Worm (Caenorhabditis elegans) whole organism, L4 larva: Measurements from ENCODE around the gene F55C9.15.

Source experiments
- F26F4.8 ChIP-seq: fragments of 200-800 bp; sonication (Bioruptor generic); conservative IDR thresholded peaks from 2 replicates; pipeline ENCODE4 v1.3.6; 2022; ENCODE audit warnings: missing genetic modification characterization, missing compliant biosample characterization
- F44E2.7 ChIP-seq: fragments of 200-800 bp; sonication (Bioruptor generic); IDR thresholded peaks from 2 replicates; pipeline ENCODE4 v2.1.2; 2022; ENCODE audit warnings: missing genetic modification characterization, missing compliant biosample characterization
- F49E8.2 ChIP-seq: sonication (generic microtip); optimal IDR thresholded peaks from 2 replicates; lab custom pipeline; 2016; ENCODE audit warnings: missing compliant biosample characterization, mild to moderate bottlenecking, missing genetic modification characterization, borderline replicate concordance
- R02D3.7 ChIP-seq: fragments of 150-350 bp; sonication (generic microtip); optimal IDR thresholded peaks from 3 replicates; lab custom pipeline; 2014; ENCODE audit warnings: missing biosample characterization, missing genetic modification characterization
- T20F7.1 ChIP-seq: fragments of 200-800 bp; sonication (Bioruptor generic); optimal IDR thresholded peaks from 2 replicates; lab custom pipeline; 2018; ENCODE audit warnings: mild to moderate bottlenecking, missing genetic modification characterization, missing compliant biosample characterization
- aha-1 ChIP-seq: fragments of 150-350 bp; peaks from one replicate; lab custom pipeline; 2014; ENCODE audit warnings: missing biosample characterization, missing genetic modification characterization
- arid-1 ChIP-seq: fragments of 200-800 bp; sonication (Bioruptor generic); conservative IDR thresholded peaks from 2 replicates; pipeline ENCODE4 v1.3.6; 2022; ENCODE audit warnings: missing genetic modification reagents, missing genetic modification characterization, missing compliant biosample characterization
- ceh-28 ChIP-seq: fragments of 150-350 bp; optimal IDR thresholded peaks from 2 replicates; lab custom pipeline; 2014; ENCODE audit warnings: missing biosample characterization, missing genetic modification reagents, missing genetic modification characterization
- ceh-32 ChIP-seq: sonication (generic microtip); optimal IDR thresholded peaks from 2 replicates; lab custom pipeline; 2016; ENCODE audit warnings: mild to moderate bottlenecking, missing genetic modification characterization, missing compliant biosample characterization; ENCODE audit not compliant: poor library complexity
- dmd-8 ChIP-seq: fragments of 200-800 bp; sonication (Bioruptor generic); IDR thresholded peaks from 2 replicates; pipeline ENCODE4 v1.3.6; 2022; ENCODE audit warnings: missing genetic modification characterization, missing compliant biosample characterization
- dmd-9 ChIP-seq: fragments of 200-800 bp; sonication (Bioruptor generic); IDR thresholded peaks from 2 replicates; pipeline ENCODE4 v1.3.6; 2022; ENCODE audit warnings: missing genetic modification reagents, missing genetic modification characterization, missing compliant biosample characterization
- dpl-1 ChIP-seq: fragments of 150-350 bp; optimal IDR thresholded peaks from 2 replicates; lab custom pipeline; 2014; ENCODE audit warnings: missing biosample characterization, missing genetic modification reagents, missing genetic modification characterization
- dve-1 ChIP-seq: sonication (generic microtip); optimal IDR thresholded peaks from 2 replicates; lab custom pipeline; 2017; ENCODE audit warnings: antibody characterized with exemption, mild to moderate bottlenecking, missing genetic modification characterization, missing compliant biosample characterization; ENCODE audit not compliant: insufficient read depth
- egl-27 ChIP-seq: sonication (generic microtip); optimal IDR thresholded peaks from 3 replicates; lab custom pipeline; 2017; ENCODE audit warnings: missing biosample characterization, missing genetic modification reagents, missing genetic modification characterization
- egl-43 ChIP-seq: fragments of 200-800 bp; sonication (Bioruptor generic); IDR thresholded peaks from 2 replicates; pipeline ENCODE4 v1.3.6; 2022; ENCODE audit warnings: missing genetic modification reagents, missing genetic modification characterization, missing compliant biosample characterization
- hlh-11 ChIP-seq: fragments of 200-800 bp; sonication (Bioruptor generic); optimal IDR thresholded peaks from 2 replicates; lab custom pipeline; 2018; ENCODE audit warnings: mild to moderate bottlenecking, missing genetic modification characterization, missing compliant biosample characterization
- hlh-30 ChIP-seq: sonication (generic microtip); optimal IDR thresholded peaks from 2 replicates; lab custom pipeline; 2017; ENCODE audit warnings: antibody characterized with exemption, mild to moderate bottlenecking, missing genetic modification characterization, missing compliant biosample characterization; ENCODE audit not compliant: insufficient read depth
- lin-1 ChIP-seq: fragments of 200-800 bp; sonication (Bioruptor generic); IDR thresholded peaks from 2 replicates; pipeline ENCODE4 v1.3.6; 2022; ENCODE audit warnings: missing genetic modification reagents, missing genetic modification characterization, missing compliant biosample characterization
- lsy-2 ChIP-seq, 2 experiments: fragments of 150-350 bp in 1 of 2; sonication (generic microtip) in 1 of 2; optimal IDR thresholded peaks; 2 replicates each; lab custom pipeline; 2014 to 2017; ENCODE audit warnings: missing biosample characterization in 2 of 2, missing genetic modification characterization in 2 of 2
- madf-9 ChIP-seq: fragments of 200-800 bp; sonication (Bioruptor generic); conservative IDR thresholded peaks from 2 replicates; pipeline ENCODE4 v1.3.6; 2022; ENCODE audit warnings: missing genetic modification reagents, missing genetic modification characterization, missing compliant biosample characterization
- mxl-3 ChIP-seq: fragments of 200-800 bp; sonication (Bioruptor generic); optimal IDR thresholded peaks from 2 replicates; lab custom pipeline; 2018; ENCODE audit warnings: mild to moderate bottlenecking, missing genetic modification characterization, missing compliant biosample characterization
- nhr-10 ChIP-seq: fragments of 150-350 bp; optimal IDR thresholded peaks from 2 replicates; lab custom pipeline; 2014; ENCODE audit warnings: missing biosample characterization, missing genetic modification characterization
- nhr-237 ChIP-seq: sonication (generic microtip); optimal IDR thresholded peaks from 2 replicates; lab custom pipeline; 2017; ENCODE audit warnings: missing biosample characterization, missing genetic modification characterization
- nhr-41 ChIP-seq: fragments of 200-800 bp; sonication (Bioruptor generic); IDR thresholded peaks from 2 replicates; pipeline ENCODE4 v1.3.6; 2022; ENCODE audit warnings: missing genetic modification reagents, missing genetic modification characterization, missing compliant biosample characterization
- pha-4 ChIP-seq, 2 experiments: fragments of 150-350 bp in 1 of 2; fragments of 200-800 bp in 1 of 2; sonication (Bioruptor generic) in 1 of 2; IDR thresholded peaks in 1 of 2; optimal IDR thresholded peaks in 1 of 2; 2 replicates each; pipeline versions ENCODE4 v1.3.6 to Lab custom; 2014 to 2022; ENCODE audit warnings: missing genetic modification characterization in 2 of 2, missing genetic modification reagents in 2 of 2, missing biosample characterization in 1 of 2, missing compliant biosample characterization in 1 of 2
- saeg-2 ChIP-seq: fragments of 200-800 bp; sonication (Bioruptor generic); IDR thresholded peaks from 2 replicates; pipeline ENCODE4 v1.3.6; 2022; ENCODE audit warnings: missing genetic modification reagents, missing genetic modification characterization, missing compliant biosample characterization
- sdz-12 ChIP-seq: fragments of 200-800 bp; sonication (Bioruptor generic); optimal IDR thresholded peaks from 2 replicates; lab custom pipeline; 2018; ENCODE audit warnings: mild to moderate bottlenecking, missing genetic modification characterization, missing compliant biosample characterization
- set-16 ChIP-seq: fragments of 200-800 bp; sonication (Bioruptor generic); IDR thresholded peaks from 2 replicates; pipeline ENCODE4 v1.3.6; 2022; ENCODE audit warnings: missing genetic modification reagents, missing genetic modification characterization, missing compliant biosample characterization
- spr-1 ChIP-seq: sonication (generic microtip); optimal IDR thresholded peaks from 2 replicates; lab custom pipeline; 2016; ENCODE audit warnings: mild to moderate bottlenecking, missing genetic modification characterization, missing compliant biosample characterization
- zfp-2 ChIP-seq: sonication (generic microtip); optimal IDR thresholded peaks from 2 replicates; lab custom pipeline; 2016; ENCODE audit warnings: mild to moderate bottlenecking, missing genetic modification characterization, missing compliant biosample characterization
- zip-11 ChIP-seq: fragments of 200-800 bp; sonication (Bioruptor generic); IDR thresholded peaks from 2 replicates; pipeline ENCODE4 v1.3.6; 2022; ENCODE audit warnings: missing genetic modification characterization, missing compliant biosample characterization

F55C9.15 gene

DNA sequence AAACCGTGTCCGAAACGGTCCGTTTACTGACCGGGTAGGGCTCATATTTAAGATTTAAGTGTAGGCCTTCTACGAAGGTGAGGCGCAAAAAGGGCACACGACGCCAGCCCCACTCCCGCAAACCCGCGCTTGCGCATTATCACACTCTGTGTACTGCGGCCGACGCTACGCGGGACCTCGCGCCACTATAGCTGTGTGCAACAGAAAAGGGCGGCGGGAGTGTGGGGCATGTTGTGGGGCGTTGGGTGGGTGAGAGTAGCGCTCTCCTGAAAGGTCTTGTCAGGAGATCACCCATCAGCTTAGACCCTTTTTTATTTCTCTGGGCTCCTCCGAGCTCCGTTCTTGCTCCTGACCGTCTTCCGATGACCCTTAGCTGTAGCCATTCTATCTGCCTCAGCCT, 1.3 kb upstream of the F55C9.15 start:
- TF ChIP-seq set-16 (GFP tag; lab: Robert Waterston, UW) (peak; percentile 69), zfp-2 (no peak), aha-1 (tag; lab: Kevin White, UChicago) (peak; percentile 45)

DNA sequence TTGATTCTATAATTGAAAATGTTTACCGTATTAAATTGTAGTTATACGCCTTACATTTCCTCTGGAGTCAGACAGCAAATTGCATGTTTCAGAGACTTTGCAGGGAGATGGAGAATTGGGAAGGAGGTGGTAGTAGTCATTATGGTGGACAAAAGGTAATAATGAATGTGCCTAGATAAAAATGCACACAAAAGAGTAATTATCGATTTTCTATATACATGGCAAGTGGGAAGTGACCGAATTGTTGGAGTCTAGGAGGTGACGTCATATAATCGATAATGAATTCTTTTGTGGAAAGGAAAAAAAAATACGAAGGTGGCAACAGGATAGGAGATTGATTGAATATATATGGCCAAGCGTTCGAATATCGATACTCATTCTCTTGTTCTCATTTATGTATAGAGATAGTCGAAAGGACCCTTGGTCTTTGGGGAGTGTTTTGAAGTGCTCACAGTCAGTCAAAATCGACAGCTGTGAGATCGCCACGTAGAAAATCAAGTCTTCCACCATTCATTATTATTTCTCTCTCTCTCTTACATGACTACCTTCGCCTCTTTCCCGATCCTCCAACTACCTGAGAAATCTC, 3.1 kb downstream of the F55C9.15 start, which contains the start of the genes fbxb-63 and fbxb-61:
TSS of gene fbxb-63 (minus strand) at position 142 of the 586 bp plus-strand sequence.
TSS of gene fbxb-61 (plus strand) at position 536 of the 586 bp plus-strand sequence.
- TF ChIP-seq sdz-12 (GFP tag; lab: Kevin White, UChicago) (no peak), aha-1 (tag; lab: Kevin White, UChicago) (peak; percentile 58), dpl-1 (GFP tag; lab: Kevin White, UChicago) (no peak), ceh-28 (peak; percentile 25)
- TF ChIP-seq, all 104 proteins: peak for 2

DNA sequence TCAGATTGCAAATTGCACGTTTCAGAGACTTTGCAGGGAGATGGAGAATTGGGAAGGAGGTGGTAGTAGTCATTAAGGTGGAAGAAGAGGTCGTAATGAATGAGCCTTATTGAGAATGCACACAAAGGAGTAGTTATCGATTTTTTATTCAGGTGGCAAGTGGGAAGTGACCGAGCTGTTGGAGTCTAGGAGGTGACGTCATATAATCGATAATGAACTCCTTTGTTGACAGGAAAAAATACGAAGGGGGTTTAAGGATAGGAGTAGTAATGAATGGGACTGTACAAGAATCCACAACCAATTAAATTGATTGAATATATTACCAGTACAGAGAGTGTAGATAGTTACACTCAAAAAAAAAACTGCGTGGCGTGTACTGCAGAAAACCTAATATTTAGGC, 4.9 kb downstream of the F55C9.15 start, which contains the start of gene fbxb-62:
TSS of gene fbxb-62 (minus strand) at position 101 of the 400 bp plus-strand sequence.
- no peak for TF ChIP-seq egl-43 (GFP tag; lab: Robert Waterston, UW)
- no peak for TF ChIP-seq madf-9
- TF ChIP-seq hlh-11 (tag; lab: Kevin White, UChicago): no peak
- TF ChIP-seq nhr-10 (tag; lab: Kevin White, UChicago): no peak
- TF ChIP-seq zip-11 (GFP tag; lab: Robert Waterston, UW): no peak
- TF ChIP-seq F49E8.2 (tag; lab: Kevin White, UChicago): no peak
- TF ChIP-seq mxl-3 (GFP tag; lab: Kevin White, UChicago): no peak
- no peak for TF ChIP-seq saeg-2 (GFP tag; lab: Robert Waterston, UW)
- TF ChIP-seq egl-27: no peak
- no peak for TF ChIP-seq dmd-9 (GFP tag; lab: Robert Waterston, UW)
- no peak for TF ChIP-seq dve-1 (tag; lab: Kevin White, UChicago)

DNA sequence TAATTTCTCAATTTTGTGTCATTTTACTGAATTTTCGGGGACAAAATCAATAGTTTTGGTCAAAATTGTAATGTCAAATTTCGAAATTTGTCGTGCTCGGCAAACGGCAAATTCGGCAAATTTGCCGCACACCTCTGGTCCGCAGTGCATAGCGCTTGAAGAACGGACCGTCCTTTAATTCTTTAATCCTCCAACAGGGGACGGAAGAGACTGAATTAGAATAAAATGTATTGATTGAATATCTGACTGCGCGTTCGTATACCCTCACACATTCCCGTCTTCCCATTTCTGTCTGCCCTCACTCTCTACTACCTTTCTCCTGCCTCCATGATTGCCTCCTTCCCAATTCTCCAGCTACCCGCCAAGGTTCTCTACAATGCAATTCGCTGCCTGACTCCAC, 7.5 kb downstream of the F55C9.15 start, which contains the start of gene F55C9.14:
TSS of gene F55C9.14 (plus strand) at position 301 of the 400 bp plus-strand sequence.
- no peak for TF ChIP-seq T20F7.1 (GFP tag; lab: Kevin White, UChicago)
- no peak for TF ChIP-seq F44E2.7 (GFP tag; lab: Robert Waterston, UW)
- TF ChIP-seq hlh-30 (tag; lab: Kevin White, UChicago): no peak
- no peak for TF ChIP-seq F49E8.2 (tag; lab: Kevin White, UChicago)
- TF ChIP-seq lsy-2 (tag; optimal IDR thresholded peaks at IDR 0.05; lab: Kevin White, UChicago): no peak
- TF ChIP-seq madf-9: no peak
- TF ChIP-seq lin-1 (GFP tag; lab: Robert Waterston, UW): no peak
- no peak for TF ChIP-seq dmd-8 (GFP tag; lab: Robert Waterston, UW)
- TF ChIP-seq pha-4 (GFP tag; IDR thresholded peaks at IDR 0.05; lab: Robert Waterston, UW): no peak
- TF ChIP-seq pha-4 (tag; optimal IDR thresholded peaks at IDR 0.05; lab: Kevin White, UChicago): no peak
- TF ChIP-seq ceh-32 (tag; lab: Kevin White, UChicago): no peak
- TF ChIP-seq F26F4.8 (GFP tag; lab: Robert Waterston, UW): no peak
- TF ChIP-seq R02D3.7 (tag; lab: Kevin White, UChicago): no peak
- no peak for TF ChIP-seq nhr-237
- TF ChIP-seq egl-43 (GFP tag; lab: Robert Waterston, UW): no peak
- TF ChIP-seq arid-1 (GFP tag; lab: Robert Waterston, UW): no peak
- no peak for TF ChIP-seq spr-1 (tag; lab: Kevin White, UChicago)
- TF ChIP-seq ceh-28: no peak
- TF ChIP-seq saeg-2 (GFP tag; lab: Robert Waterston, UW): no peak

DNA sequence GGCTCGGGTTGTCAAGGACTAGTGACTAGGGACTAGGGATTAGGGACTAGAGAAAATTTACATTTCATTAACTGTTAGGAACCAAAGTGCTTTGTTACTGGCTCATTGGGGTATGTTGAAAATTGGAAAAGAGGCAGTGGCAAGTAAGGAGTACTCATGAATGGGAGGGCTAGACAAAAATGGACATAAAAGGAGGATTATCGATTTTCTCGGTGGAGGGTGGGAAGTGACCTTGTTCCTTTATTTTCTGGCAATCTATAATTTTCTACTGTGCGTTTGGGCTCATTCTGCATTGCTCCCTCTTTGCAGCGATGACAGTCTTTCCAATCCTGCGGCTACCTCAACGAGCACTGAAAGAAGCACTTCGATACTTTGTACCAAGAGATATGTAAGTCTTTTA, 9.3 kb downstream of the F55C9.15 start, which contains the start of gene fbxb-60:
TSS of gene fbxb-60 (plus strand) at position 301 of the 400 bp plus-strand sequence.
- TF ChIP-seq nhr-41 (GFP tag; lab: Robert Waterston, UW) (no peak), ceh-28 (peak; percentile 9), aha-1 (tag; lab: Kevin White, UChicago) (peak; percentile 76)
- TF ChIP-seq, all 104 proteins: peak for 2
